Fruit fly (Drosophila melanogaster) whole organism, pupa: Measurements from ENCODE around the gene Gfat1.

Experiments used
- CG13204 ChIP-seq: fragments of 200-800 bp; sonication (Bioruptor generic); optimal IDR thresholded peaks from 2 replicates; lab custom pipeline; 2018; ENCODE audit warnings: missing biosample characterization, mild to moderate bottlenecking, missing genetic modification characterization, moderate library complexity
- CG34367 ChIP-seq: fragments of 200-800 bp; sonication (Bioruptor generic); optimal IDR thresholded peaks from 2 replicates; lab custom pipeline; 2018; ENCODE audit warnings: missing biosample characterization, mild to moderate bottlenecking, missing genetic modification characterization
- D1 ChIP-seq: fragments of 200-800 bp; sonication (Bioruptor generic); optimal IDR thresholded peaks from 2 replicates; lab custom pipeline; 2018; ENCODE audit warnings: missing biosample characterization, mild to moderate bottlenecking, missing genetic modification characterization, moderate library complexity
- Pif1A ChIP-seq: fragments of 200-800 bp; sonication (Bioruptor generic); optimal IDR thresholded peaks from 3 replicates; lab custom pipeline; 2016; ENCODE audit warnings: missing biosample characterization, missing genetic modification characterization

dm6 chr3R:4077658-4078057, 48.6 kb upstream of the Gfat1 start, which contains the start of gene CG42402:
- TF ChIP-seq Pif1A (GFP tag; lab: Kevin White, UChicago) (no peak), CG34367 (tag; lab: Kevin White, UChicago) (no peak), CG13204 (GFP tag; lab: Kevin White, UChicago) (no peak), D1 (no peak)
